Worm (Caenorhabditis elegans) whole organism, L2 larva: ENCODE measurements around the gene tag-250.

Experiments used
- C34F6.9 ChIP-seq: fragments of 150-350 bp; optimal IDR thresholded peaks from 2 replicates; lab custom pipeline; 2014; ENCODE audit warnings: missing biosample characterization, missing genetic modification characterization
- F13H6.1 ChIP-seq: sonication (generic microtip); optimal IDR thresholded peaks from 2 replicates; lab custom pipeline; 2016; ENCODE audit warnings: missing genetic modification characterization, missing compliant biosample characterization
- Y55F3AM.14 ChIP-seq: fragments of 200-800 bp; sonication (Bioruptor generic); optimal IDR thresholded peaks from 2 replicates; lab custom pipeline; 2018; ENCODE audit warnings: mild to moderate bottlenecking, missing genetic modification characterization, missing compliant biosample characterization
- alr-1 ChIP-seq: fragments of 150-350 bp; optimal IDR thresholded peaks from 2 replicates; lab custom pipeline; 2014; ENCODE audit warnings: missing biosample characterization, missing genetic modification characterization
- aly-2 ChIP-seq: fragments of 150-350 bp; optimal IDR thresholded peaks from 2 replicates; lab custom pipeline; 2014; ENCODE audit warnings: missing biosample characterization, missing genetic modification characterization
- ama-1 ChIP-seq: fragments of 150-350 bp; optimal IDR thresholded peaks from 2 replicates; lab custom pipeline; 2018; ENCODE audit warnings: inconsistent platforms
- blmp-1 ChIP-seq: sonication (generic microtip); optimal IDR thresholded peaks from 2 replicates; lab custom pipeline; 2017; ENCODE audit warnings: missing genetic modification characterization, mild to moderate bottlenecking, missing compliant biosample characterization, antibody characterized with exemption, moderate library complexity; ENCODE audit not compliant: insufficient read depth
- crh-2 ChIP-seq: sonication (generic microtip); optimal IDR thresholded peaks from 2 replicates; lab custom pipeline; 2017; ENCODE audit warnings: missing biosample characterization, missing genetic modification characterization
- egl-27 ChIP-seq: sonication (generic microtip); optimal IDR thresholded peaks from 3 replicates; lab custom pipeline; 2017; ENCODE audit warnings: missing biosample characterization, missing genetic modification reagents, missing genetic modification characterization
- elt-1 ChIP-seq: fragments of 150-350 bp; optimal IDR thresholded peaks from 2 replicates; lab custom pipeline; 2014; ENCODE audit warnings: missing biosample characterization, missing genetic modification characterization
- elt-3 ChIP-seq: sonication (generic microtip); optimal IDR thresholded peaks from 2 replicates; lab custom pipeline; 2017; ENCODE audit warnings: missing biosample characterization, missing genetic modification characterization
- fos-1 ChIP-seq: fragments of 150-350 bp; optimal IDR thresholded peaks from 2 replicates; lab custom pipeline; 2014; ENCODE audit warnings: missing biosample characterization, missing genetic modification characterization
- gmeb-1 ChIP-seq: fragments of 150-350 bp; optimal IDR thresholded peaks from 2 replicates; lab custom pipeline; 2014; ENCODE audit warnings: missing biosample characterization, missing genetic modification characterization
- lin-13 ChIP-seq: fragments of 150-350 bp; optimal IDR thresholded peaks from 2 replicates; lab custom pipeline; 2014; ENCODE audit warnings: missing biosample characterization, missing genetic modification reagents, missing genetic modification characterization
- lin-39 ChIP-seq: fragments of 150-350 bp; optimal IDR thresholded peaks from 2 replicates; lab custom pipeline; 2014; ENCODE audit warnings: missing biosample characterization, missing genetic modification reagents, missing genetic modification characterization
- lsy-2 ChIP-seq, 2 experiments: fragments of 150-350 bp in 1 of 2; sonication (generic microtip) in 1 of 2; optimal IDR thresholded peaks; 2 replicates each; lab custom pipeline; 2014 to 2017; ENCODE audit warnings: missing biosample characterization in 2 of 2, missing genetic modification characterization in 2 of 2
- mab-5 ChIP-seq: fragments of 150-350 bp; optimal IDR thresholded peaks from 2 replicates; lab custom pipeline; 2014; ENCODE audit warnings: missing biosample characterization, missing genetic modification characterization
- mbf-1 ChIP-seq: sonication (generic microtip); optimal IDR thresholded peaks from 2 replicates; lab custom pipeline; 2017; ENCODE audit warnings: missing biosample characterization, missing genetic modification characterization
- mdl-1 ChIP-seq, 2 experiments: fragments of 150-350 bp in 1 of 2; sonication (generic microtip) in 1 of 2; optimal IDR thresholded peaks; 2 replicates each; lab custom pipeline; 2017; ENCODE audit warnings: missing biosample characterization in 2 of 2, missing genetic modification characterization in 2 of 2
- nhr-10 ChIP-seq: sonication (generic microtip); optimal IDR thresholded peaks from 2 replicates; lab custom pipeline; 2017; ENCODE audit warnings: missing biosample characterization, missing genetic modification characterization
- nhr-129 ChIP-seq: fragments of 150-350 bp; optimal IDR thresholded peaks from 2 replicates; lab custom pipeline; 2014; ENCODE audit warnings: missing biosample characterization, missing genetic modification characterization
- nhr-25 ChIP-seq: fragments of 150-350 bp; sonication (generic microtip); optimal IDR thresholded peaks from 3 replicates; lab custom pipeline; 2014; ENCODE audit warnings: missing biosample characterization, missing genetic modification characterization
- nhr-6 ChIP-seq: fragments of 150-350 bp; optimal IDR thresholded peaks from 2 replicates; lab custom pipeline; 2014; ENCODE audit warnings: missing biosample characterization, missing genetic modification characterization
- nhr-77 ChIP-seq: fragments of 150-350 bp; optimal IDR thresholded peaks from 2 replicates; lab custom pipeline; 2014; ENCODE audit warnings: missing biosample characterization, missing genetic modification characterization
- peb-1 ChIP-seq: fragments of 150-350 bp; optimal IDR thresholded peaks from 2 replicates; lab custom pipeline; 2014; ENCODE audit warnings: missing biosample characterization, missing genetic modification characterization
- sem-4 ChIP-seq: fragments of 150-350 bp; optimal IDR thresholded peaks from 2 replicates; lab custom pipeline; 2014; ENCODE audit warnings: missing biosample characterization, missing genetic modification reagents, missing genetic modification characterization
- skn-1 ChIP-seq: sonication (generic microtip); optimal IDR thresholded peaks from 2 replicates; lab custom pipeline; 2017; ENCODE audit warnings: missing biosample characterization, missing genetic modification characterization
- sma-3 ChIP-seq: sonication (generic microtip); optimal IDR thresholded peaks from 2 replicates; lab custom pipeline; 2016; ENCODE audit warnings: missing genetic modification reagents, missing genetic modification characterization, missing compliant biosample characterization
- snpc-4 ChIP-seq: fragments of 150-350 bp; optimal IDR thresholded peaks from 2 replicates; lab custom pipeline; 2014; ENCODE audit warnings: missing biosample characterization, missing genetic modification characterization
- unc-39 ChIP-seq: fragments of 150-350 bp; optimal IDR thresholded peaks from 2 replicates; lab custom pipeline; 2014; ENCODE audit warnings: missing biosample characterization, missing genetic modification characterization
- unc-55 ChIP-seq: fragments of 150-350 bp; sonication (generic microtip); optimal IDR thresholded peaks from 3 replicates; lab custom pipeline; 2014; ENCODE audit warnings: missing biosample characterization, missing genetic modification reagents, missing genetic modification characterization
- ztf-1 ChIP-seq: fragments of 200-800 bp; sonication (Bioruptor generic); conservative IDR thresholded peaks from 2 replicates; pipeline ENCODE4 v1.3.6; 2022; ENCODE audit warnings: missing genetic modification characterization, missing compliant biosample characterization
- ztf-11 ChIP-seq: sonication (generic microtip); optimal IDR thresholded peaks from 2 replicates; lab custom pipeline; 2017; ENCODE audit warnings: missing biosample characterization, missing genetic modification characterization
- ztf-4 ChIP-seq: fragments of 150-350 bp; optimal IDR thresholded peaks from 2 replicates; lab custom pipeline; 2014; ENCODE audit warnings: missing biosample characterization, missing genetic modification characterization

The tag-250 gene

ce11 chrIII:7956965-7957364 is 32.2 kb upstream of the tag-250 start, which contains the start of gene C29E4.9:
Gene C29E4.9, minus strand, starts transcription at chrIII:7957065.
- no peak for TF ChIP-seq sem-4 (tag; lab: Kevin White, UChicago)
- no peak for TF ChIP-seq nhr-77 (tag; lab: Kevin White, UChicago)
- TF ChIP-seq blmp-1 (tag; lab: Kevin White, UChicago), result no peak
- TF ChIP-seq ztf-1 (GFP tag; lab: Robert Waterston, UW), result no peak
- TF ChIP-seq mbf-1, result no peak
- TF ChIP-seq alr-1 (tag; lab: Kevin White, UChicago), result no peak
- no peak for TF ChIP-seq lsy-2 (tag; optimal IDR thresholded peaks at IDR 0.05; lab: Kevin White, UChicago)
- no peak for TF ChIP-seq lin-39
- no peak for TF ChIP-seq F13H6.1 (tag; lab: Kevin White, UChicago)
- no peak for TF ChIP-seq mab-5 (tag; lab: Kevin White, UChicago)
- no peak for TF ChIP-seq elt-3 (tag; lab: Kevin White, UChicago)
- no peak for TF ChIP-seq Y55F3AM.14
- TF ChIP-seq nhr-10 (tag; lab: Kevin White, UChicago), result no peak
- no peak for TF ChIP-seq unc-39
- no peak for TF ChIP-seq elt-1

ce11 chrIII:7953208-7953607 is 28.5 kb upstream of the tag-250 start, which contains the start of gene let-754:
Gene let-754, minus strand, starts transcription at chrIII:7953308.
- TF ChIP-seq lsy-2 (tag; optimal IDR thresholded peaks at IDR 0.05; lab: Kevin White, UChicago) (no peak), snpc-4 (tag; lab: Kevin White, UChicago) (no peak)

ce11 chrIII:7952077-7952765 is 27.5 kb upstream of the tag-250 start, which contains the start of gene C29E4.15:
Gene C29E4.15, plus strand, starts transcription at chrIII:7952623.
- TF ChIP-seq ztf-4 (tag; lab: Kevin White, UChicago) (no peak), egl-27 (tag; lab: Kevin White, UChicago) (no peak), nhr-25 (no peak), nhr-129 (tag; lab: Kevin White, UChicago) (peak; percentile 6), lin-13 (GFP tag; lab: Kevin White, UChicago) (no peak), mdl-1 (tag; optimal IDR thresholded peaks at IDR 0.05; lab: Kevin White, UChicago) (no peak), fos-1 (tag; lab: Kevin White, UChicago) (no peak), crh-2 (peak; percentile 87), lsy-2 (tag; optimal IDR thresholded peaks at IDR 0.05; lab: Kevin White, UChicago) (peak; percentile 27 to 80), ztf-1 (GFP tag; lab: Robert Waterston, UW) (no peak), unc-55 (GFP tag; lab: Kevin White, UChicago) (peak; percentile 83), ztf-11 (tag; lab: Kevin White, UChicago) (no peak), gmeb-1 (tag; lab: Kevin White, UChicago) (peak; percentile 60), blmp-1 (tag; lab: Kevin White, UChicago) (no peak), aly-2 (no peak), C34F6.9 (tag; lab: Kevin White, UChicago) (peak; percentile 63), F13H6.1 (tag; lab: Kevin White, UChicago) (peak; percentile 15)
- TF ChIP-seq, all 48 proteins: peak for 7

- TF ChIP-seq aly-2 (no peak), ama-1 (lab: Kevin White, UChicago) (peak; percentile 76), F13H6.1 (tag; lab: Kevin White, UChicago) (no peak), nhr-10 (tag; lab: Kevin White, UChicago) (no peak), sma-3 (no peak), nhr-6 (no peak)
Observed at ce11 chrIII:7950447-7950846, 25.7 kb upstream of the tag-250 start.

- TF ChIP-seq skn-1 (tag; lab: Kevin White, UChicago) (no peak), nhr-77 (tag; lab: Kevin White, UChicago) (no peak), peb-1 (no peak), egl-27 (tag; lab: Kevin White, UChicago) (no peak), C34F6.9 (tag; lab: Kevin White, UChicago) (no peak), ama-1 (lab: Kevin White, UChicago) (peak; percentile 59)
Observed at ce11 chrIII:7948802-7949201, 24.1 kb upstream of the tag-250 start, which contains the start of gene col-90. Gene col-90, plus strand, starts transcription at chrIII:7948838.
